Worm (Caenorhabditis elegans) whole organism, L1 larva: Measurements from ENCODE around the gene pitr-1.

ENCODE experiments used
- C34B4.2 ChIP-seq: sonication (generic microtip); optimal IDR thresholded peaks from 2 replicates; lab custom pipeline; 2017; ENCODE audit warnings: mild to moderate bottlenecking, missing genetic modification characterization, missing compliant biosample characterization
- aly-2 ChIP-seq: fragments of 150-350 bp; optimal IDR thresholded peaks from 2 replicates; lab custom pipeline; 2014; ENCODE audit warnings: missing biosample characterization, missing genetic modification characterization
- blmp-1 ChIP-seq: fragments of 150-350 bp; optimal IDR thresholded peaks from 2 replicates; lab custom pipeline; 2014; ENCODE audit warnings: missing biosample characterization, missing genetic modification characterization
- ceh-63 ChIP-seq: fragments of 200-800 bp; sonication (Bioruptor generic); optimal IDR thresholded peaks from 2 replicates; lab custom pipeline; 2018; ENCODE audit warnings: mild to moderate bottlenecking, missing genetic modification characterization, missing compliant biosample characterization
- ceh-82 ChIP-seq, 3 experiments: fragments of 150-350 bp in 1 of 3; sonication (generic microtip) in 2 of 3; optimal IDR thresholded peaks; 2 replicates each; lab custom pipeline; 2014 to 2017; ENCODE audit warnings: missing biosample characterization in 3 of 3, missing genetic modification characterization in 3 of 3
- dpl-1 ChIP-seq, 3 experiments: fragments of 150-350 bp in 2 of 3; sonication (generic microtip) in 1 of 3; optimal IDR thresholded peaks; 2 replicates each; lab custom pipeline; 2014 to 2017; ENCODE audit warnings: missing biosample characterization in 3 of 3, missing genetic modification characterization in 3 of 3, missing genetic modification reagents in 3 of 3
- dsc-1 ChIP-seq: sonication (generic microtip); optimal IDR thresholded peaks from 2 replicates; lab custom pipeline; 2016; ENCODE audit warnings: mild to moderate bottlenecking, missing genetic modification characterization, missing compliant biosample characterization
- efl-1 ChIP-seq, 4 experiments: fragments of 150-350 bp; optimal IDR thresholded peaks in 3 of 4; peaks in 1 of 4; 1 replicate in 1 of 4; 2 replicates in 3 of 4; lab custom pipeline; 2014; ENCODE audit warnings: missing biosample characterization in 2 of 4, missing genetic modification characterization in 2 of 4, missing genetic modification reagents in 2 of 4
- efl-3 ChIP-seq: fragments of 200-800 bp; sonication (Bioruptor generic); optimal IDR thresholded peaks from 2 replicates; lab custom pipeline; 2018; ENCODE audit warnings: mild to moderate bottlenecking, missing genetic modification characterization, missing compliant biosample characterization
- elt-2 ChIP-seq: sonication (generic microtip); optimal IDR thresholded peaks from 2 replicates; lab custom pipeline; 2016; ENCODE audit warnings: missing genetic modification characterization, mild to moderate bottlenecking, inconsistent platforms, missing compliant biosample characterization, missing genetic modification reagents
- elt-3 ChIP-seq, 6 experiments: fragments of 150-350 bp in 1 of 6; sonication (generic microtip); optimal IDR thresholded peaks; 2 replicates each; lab custom pipeline; 2017 to 2018; ENCODE audit warnings: missing biosample characterization in 6 of 6, missing genetic modification characterization in 6 of 6, inconsistent platforms in 1 of 6
- fkh-10 ChIP-seq: sonication (generic microtip); optimal IDR thresholded peaks from 2 replicates; lab custom pipeline; 2017; ENCODE audit warnings: missing biosample characterization, missing genetic modification reagents, missing genetic modification characterization
- fkh-4 ChIP-seq: sonication (generic microtip); optimal IDR thresholded peaks from 2 replicates; lab custom pipeline; 2016; ENCODE audit warnings: missing compliant biosample characterization, missing genetic modification characterization, borderline replicate concordance
- fkh-8 ChIP-seq: sonication (generic microtip); optimal IDR thresholded peaks from 2 replicates; lab custom pipeline; 2016; ENCODE audit warnings: mild to moderate bottlenecking, missing genetic modification characterization, missing compliant biosample characterization
- fos-1 ChIP-seq: fragments of 150-350 bp; optimal IDR thresholded peaks from 2 replicates; lab custom pipeline; 2014; ENCODE audit warnings: missing biosample characterization, missing genetic modification characterization
- grh-1 ChIP-seq: fragments of 200-800 bp; sonication (Bioruptor generic); IDR thresholded peaks from 2 replicates; pipeline ENCODE4 v1.3.6; 2022; ENCODE audit warnings: missing genetic modification reagents, missing genetic modification characterization, missing compliant biosample characterization
- hpl-2 ChIP-seq: fragments of 150-350 bp; optimal IDR thresholded peaks from 2 replicates; lab custom pipeline; 2014; ENCODE audit warnings: missing biosample characterization, missing genetic modification reagents, missing genetic modification characterization
- jun-1 ChIP-seq: fragments of 150-350 bp; optimal IDR thresholded peaks from 2 replicates; lab custom pipeline; 2014; ENCODE audit warnings: missing biosample characterization, missing genetic modification reagents, missing genetic modification characterization
- lin-15B ChIP-seq: fragments of 150-350 bp; sonication (generic microtip); optimal IDR thresholded peaks from 3 replicates; lab custom pipeline; 2014; ENCODE audit warnings: missing biosample characterization, missing genetic modification characterization
- lir-3 ChIP-seq: sonication (generic microtip); optimal IDR thresholded peaks from 2 replicates; lab custom pipeline; 2016; ENCODE audit warnings: mild to moderate bottlenecking, missing genetic modification characterization, moderate library complexity, missing compliant biosample characterization; ENCODE audit not compliant: poor library complexity
- mdl-1 ChIP-seq, 2 experiments: fragments of 150-350 bp; optimal IDR thresholded peaks; 2 replicates each; lab custom pipeline; 2014 to 2017; ENCODE audit warnings: missing biosample characterization in 2 of 2, missing genetic modification characterization in 2 of 2, inconsistent platforms in 1 of 2
- mep-1 ChIP-seq: fragments of 150-350 bp; optimal IDR thresholded peaks from 2 replicates; lab custom pipeline; 2014; ENCODE audit warnings: missing biosample characterization, missing genetic modification characterization
- nhr-11 ChIP-seq: fragments of 150-350 bp; optimal IDR thresholded peaks from 2 replicates; lab custom pipeline; 2014; ENCODE audit warnings: missing biosample characterization, missing genetic modification characterization
- nhr-12 ChIP-seq: sonication (generic microtip); optimal IDR thresholded peaks from 2 replicates; lab custom pipeline; 2017; ENCODE audit warnings: missing biosample characterization, missing genetic modification characterization
- nhr-19 ChIP-seq: fragments of 200-800 bp; sonication (Bioruptor generic); conservative IDR thresholded peaks from 2 replicates; pipeline ENCODE4 v1.3.6; 2022; ENCODE audit warnings: missing genetic modification characterization, missing compliant biosample characterization
- nhr-20 ChIP-seq: sonication (generic microtip); optimal IDR thresholded peaks from 2 replicates; lab custom pipeline; 2016; ENCODE audit warnings: mild to moderate bottlenecking, missing genetic modification characterization, missing compliant biosample characterization
- nhr-28 ChIP-seq: fragments of 150-350 bp; optimal IDR thresholded peaks from 2 replicates; lab custom pipeline; 2014; ENCODE audit warnings: missing biosample characterization, missing genetic modification characterization
- nhr-47 ChIP-seq: sonication (generic microtip); optimal IDR thresholded peaks from 2 replicates; lab custom pipeline; 2016; ENCODE audit warnings: mild to moderate bottlenecking, missing genetic modification characterization, moderate library complexity, missing compliant biosample characterization
- nhr-71 ChIP-seq: sonication (generic microtip); optimal IDR thresholded peaks from 2 replicates; lab custom pipeline; 2016; ENCODE audit warnings: mild to moderate bottlenecking, missing genetic modification characterization, moderate library complexity, missing compliant biosample characterization
- nhr-76 ChIP-seq: sonication (generic microtip); optimal IDR thresholded peaks from 2 replicates; lab custom pipeline; 2017; ENCODE audit warnings: missing biosample characterization, missing genetic modification characterization
- nhr-77 ChIP-seq: fragments of 150-350 bp; optimal IDR thresholded peaks from 2 replicates; lab custom pipeline; 2014; ENCODE audit warnings: missing biosample characterization, missing genetic modification characterization
- nhr-84 ChIP-seq: sonication (generic microtip); optimal IDR thresholded peaks from 2 replicates; lab custom pipeline; 2017; ENCODE audit warnings: missing biosample characterization, missing genetic modification characterization
- pag-3 ChIP-seq: sonication (generic microtip); optimal IDR thresholded peaks from 2 replicates; lab custom pipeline; 2017; ENCODE audit warnings: missing genetic modification characterization, mild to moderate bottlenecking, missing compliant biosample characterization, antibody characterized with exemption, borderline replicate concordance; ENCODE audit not compliant: insufficient read depth
- pax-3 ChIP-seq: fragments of 200-800 bp; sonication (Bioruptor generic); optimal IDR thresholded peaks from 2 replicates; lab custom pipeline; 2018; ENCODE audit warnings: mild to moderate bottlenecking, missing genetic modification characterization, moderate library complexity, missing compliant biosample characterization
- pqm-1 ChIP-seq: sonication (generic microtip); optimal IDR thresholded peaks from 3 replicates; lab custom pipeline; 2017; ENCODE audit warnings: missing biosample characterization, missing genetic modification characterization
- skn-1 ChIP-seq: fragments of 150-350 bp; optimal IDR thresholded peaks from 2 replicates; lab custom pipeline; 2014; ENCODE audit warnings: missing biosample characterization, missing genetic modification characterization
- snu-23 ChIP-seq: sonication (generic microtip); optimal IDR thresholded peaks from 2 replicates; lab custom pipeline; 2016; ENCODE audit warnings: missing genetic modification characterization, missing compliant biosample characterization
- sox-4 ChIP-seq: sonication (generic microtip); optimal IDR thresholded peaks from 2 replicates; lab custom pipeline; 2016; ENCODE audit warnings: missing genetic modification characterization, missing compliant biosample characterization
- sptf-1 ChIP-seq: fragments of 150-350 bp; optimal IDR thresholded peaks from 2 replicates; lab custom pipeline; 2014; ENCODE audit warnings: missing biosample characterization, missing genetic modification characterization
- swsn-7 ChIP-seq: sonication (generic microtip); optimal IDR thresholded peaks from 2 replicates; lab custom pipeline; 2016; ENCODE audit warnings: missing genetic modification characterization, missing compliant biosample characterization
- tbx-2 ChIP-seq: sonication (generic microtip); optimal IDR thresholded peaks from 2 replicates; lab custom pipeline; 2016; ENCODE audit warnings: missing genetic modification characterization, missing compliant biosample characterization
- tlp-1 ChIP-seq: fragments of 150-350 bp; optimal IDR thresholded peaks from 2 replicates; lab custom pipeline; 2014; ENCODE audit warnings: missing biosample characterization, missing genetic modification characterization
- unc-130 ChIP-seq: fragments of 150-350 bp; optimal IDR thresholded peaks from 2 replicates; lab custom pipeline; 2017; ENCODE audit warnings: missing biosample characterization, missing genetic modification characterization, inconsistent platforms
- unc-30 ChIP-seq: sonication (generic microtip); optimal IDR thresholded peaks from 2 replicates; lab custom pipeline; 2017; ENCODE audit warnings: missing biosample characterization, missing genetic modification characterization
- unc-62 ChIP-seq: fragments of 150-350 bp; optimal IDR thresholded peaks from 2 replicates; lab custom pipeline; 2014; ENCODE audit warnings: missing biosample characterization, missing genetic modification reagents, missing genetic modification characterization
- vab-15 ChIP-seq: sonication (generic microtip); optimal IDR thresholded peaks from 2 replicates; lab custom pipeline; 2017; ENCODE audit warnings: missing genotype, mild to moderate bottlenecking, missing genetic modification characterization, missing compliant biosample characterization
- xbp-1 ChIP-seq: sonication (generic microtip); optimal IDR thresholded peaks from 2 replicates; lab custom pipeline; 2016; ENCODE audit warnings: missing genetic modification characterization, missing compliant biosample characterization
- zag-1 ChIP-seq: fragments of 150-350 bp; optimal IDR thresholded peaks from 2 replicates; lab custom pipeline; 2014; ENCODE audit warnings: missing biosample characterization, missing genetic modification characterization
- ztf-4 ChIP-seq: fragments of 150-350 bp; optimal IDR thresholded peaks from 2 replicates; lab custom pipeline; 2014; ENCODE audit warnings: missing biosample characterization, missing genetic modification characterization

pitr-1 gene

ce11 chrIV:7400502-7401118, 6.7 kb downstream of the pitr-1 start (continued):
- TF ChIP-seq nhr-19 (GFP tag; lab: Robert Waterston, UW) = no peak
- TF ChIP-seq aly-2 (tag; lab: Kevin White, UChicago) = no peak
- TF ChIP-seq elt-2 (tag; lab: Kevin White, UChicago) = no peak
- TF ChIP-seq lin-15B = no peak
- no peak for TF ChIP-seq sox-4 (tag; lab: Kevin White, UChicago)
- TF ChIP-seq mdl-1 (tag; optimal IDR thresholded peaks at IDR 0.05; lab: Kevin White, UChicago) = no peak
- TF ChIP-seq nhr-20 = peak; percentile 24
- TF ChIP-seq, all 84 proteins: peak for 13

DNA sequence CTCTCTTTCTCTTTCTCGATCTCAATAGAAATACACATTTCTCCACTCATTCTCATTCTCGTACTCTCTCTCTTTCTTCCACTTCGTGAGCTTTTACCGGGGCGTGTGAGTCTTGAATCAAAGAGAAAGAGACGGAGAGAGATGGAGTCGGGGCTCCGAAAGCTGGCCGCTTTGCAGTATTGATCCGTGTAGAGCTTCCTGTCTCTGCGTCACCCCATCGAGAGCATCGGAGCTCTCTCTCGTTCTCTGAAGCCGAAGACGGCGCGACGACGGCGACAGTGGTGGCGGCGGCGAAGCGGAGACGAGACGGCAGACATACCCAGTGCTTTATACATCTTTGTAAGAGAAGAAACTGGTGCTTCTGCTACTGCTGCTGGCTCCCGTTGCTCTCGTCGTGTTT, 8.2 kb downstream of the pitr-1 start:
- TF ChIP-seq elt-2 (tag; lab: Kevin White, UChicago) (no peak), lin-15B (no peak), elt-3 (tag; optimal IDR thresholded peaks at IDR 0.05; lab: Kevin White, UChicago) (no peak), jun-1 (tag; lab: Kevin White, UChicago) (peak; percentile 60), grh-1 (no peak), unc-62 (no peak), mep-1 (peak; percentile 75), pag-3 (tag; lab: Kevin White, UChicago) (no peak), unc-30 (tag; lab: Kevin White, UChicago) (no peak), fkh-4 (tag; lab: Kevin White, UChicago) (no peak), efl-1 (optimal IDR thresholded peaks at IDR 0.05; lab: Kevin White, UChicago) (peak; percentile 39 to 56), efl-1 (GFP tag; optimal IDR thresholded peaks at IDR 0.05 in 1 of 2; lab: Kevin White, UChicago) (peak in 1 of 2 experiments; percentile 30), fkh-10 (GFP tag; lab: Kevin White, UChicago) (peak; percentile 89), nhr-77 (tag; lab: Kevin White, UChicago) (peak; percentile 34), dpl-1 (GFP tag; optimal IDR thresholded peaks at IDR 0.05; lab: Kevin White, UChicago) (no peak), nhr-47 (tag; lab: Kevin White, UChicago) (peak; percentile 83), fkh-8 (tag; lab: Kevin White, UChicago) (peak; percentile 86), unc-130 (tag; lab: Kevin White, UChicago) (no peak), hpl-2 (GFP tag; lab: Kevin White, UChicago) (no peak), zag-1 (tag; lab: Kevin White, UChicago) (peak; percentile 40), tlp-1 (tag; lab: Kevin White, UChicago) (no peak), nhr-19 (GFP tag; lab: Robert Waterston, UW) (peak; percentile 64), nhr-20 (peak; percentile 57), ceh-63 (GFP tag; lab: Kevin White, UChicago) (no peak), sptf-1 (tag; lab: Kevin White, UChicago) (no peak), ztf-4 (tag; lab: Kevin White, UChicago) (peak; percentile 40), snu-23 (peak; percentile 74), C34B4.2 (tag; lab: Kevin White, UChicago) (no peak), dsc-1 (tag; lab: Kevin White, UChicago) (peak; percentile 72), nhr-84 (no peak), swsn-7 (tag; lab: Kevin White, UChicago) (peak; percentile 82), nhr-12 (tag; lab: Kevin White, UChicago) (no peak), nhr-71 (peak; percentile 87), blmp-1 (no peak), mdl-1 (tag; optimal IDR thresholded peaks at IDR 0.05; lab: Kevin White, UChicago) (no peak), efl-3 (GFP tag; lab: Kevin White, UChicago) (no peak), nhr-11 (tag; lab: Kevin White, UChicago) (no peak), xbp-1 (tag; lab: Kevin White, UChicago) (peak; percentile 62), aly-2 (tag; lab: Kevin White, UChicago) (no peak), tbx-2 (tag; lab: Kevin White, UChicago) (peak; percentile 83), nhr-76 (tag; lab: Kevin White, UChicago) (no peak), pax-3 (tag; lab: Kevin White, UChicago) (peak; percentile 32), vab-15 (tag; lab: Kevin White, UChicago) (no peak), pqm-1 (no peak), nhr-28 (tag; lab: Kevin White, UChicago) (no peak), skn-1 (peak; percentile 49), lir-3 (peak; percentile 10), fos-1 (peak; percentile 70), ceh-82 (tag; optimal IDR thresholded peaks at IDR 0.05; lab: Kevin White, UChicago) (peak; percentile 55 to 88 (median 69))
